Worm (Caenorhabditis elegans) whole organism, L1 larva: ENCODE measurements around the gene Y38H6C.9.

Source experiments
- C16A3.4 ChIP-seq: fragments of 150-350 bp; optimal IDR thresholded peaks from 2 replicates; lab custom pipeline; 2014; ENCODE audit warnings: missing biosample characterization, missing genetic modification characterization
- alr-1 ChIP-seq: fragments of 200-800 bp; sonication (Bioruptor generic); optimal IDR thresholded peaks from 2 replicates; lab custom pipeline; 2018; ENCODE audit warnings: borderline replicate concordance, mild to moderate bottlenecking, missing genetic modification characterization, missing compliant biosample characterization
- aly-2 ChIP-seq: fragments of 150-350 bp; optimal IDR thresholded peaks from 2 replicates; lab custom pipeline; 2014; ENCODE audit warnings: missing biosample characterization, missing genetic modification characterization
- ama-1 ChIP-seq: fragments of 150-350 bp; optimal IDR thresholded peaks from 2 replicates; lab custom pipeline; 2014
- ceh-8 ChIP-seq: fragments of 200-800 bp; sonication (Bioruptor generic); optimal IDR thresholded peaks from 2 replicates; lab custom pipeline; 2018; ENCODE audit warnings: mild to moderate bottlenecking, missing genetic modification characterization, moderate library complexity, missing compliant biosample characterization
- ceh-82 ChIP-seq, 3 experiments: fragments of 150-350 bp in 1 of 3; sonication (generic microtip) in 2 of 3; optimal IDR thresholded peaks; 2 replicates each; lab custom pipeline; 2014 to 2017; ENCODE audit warnings: missing biosample characterization in 3 of 3, missing genetic modification characterization in 3 of 3
- dsc-1 ChIP-seq: sonication (generic microtip); optimal IDR thresholded peaks from 2 replicates; lab custom pipeline; 2016; ENCODE audit warnings: mild to moderate bottlenecking, missing genetic modification characterization, missing compliant biosample characterization
- egl-27 ChIP-seq, 2 experiments: fragments of 150-350 bp in 1 of 2; sonication (generic microtip); optimal IDR thresholded peaks; 3 replicates each; lab custom pipeline; 2017 to 2018; ENCODE audit warnings: missing biosample characterization in 2 of 2, missing genetic modification characterization in 2 of 2, missing genetic modification reagents in 2 of 2
- elt-2 ChIP-seq: sonication (generic microtip); optimal IDR thresholded peaks from 2 replicates; lab custom pipeline; 2016; ENCODE audit warnings: missing genetic modification characterization, mild to moderate bottlenecking, inconsistent platforms, missing compliant biosample characterization, missing genetic modification reagents
- fkh-10 ChIP-seq: sonication (generic microtip); optimal IDR thresholded peaks from 2 replicates; lab custom pipeline; 2017; ENCODE audit warnings: missing biosample characterization, missing genetic modification reagents, missing genetic modification characterization
- fkh-4 ChIP-seq: sonication (generic microtip); optimal IDR thresholded peaks from 2 replicates; lab custom pipeline; 2016; ENCODE audit warnings: missing compliant biosample characterization, missing genetic modification characterization, borderline replicate concordance
- fos-1 ChIP-seq: fragments of 150-350 bp; optimal IDR thresholded peaks from 2 replicates; lab custom pipeline; 2014; ENCODE audit warnings: missing biosample characterization, missing genetic modification characterization
- grh-1 ChIP-seq: fragments of 200-800 bp; sonication (Bioruptor generic); IDR thresholded peaks from 2 replicates; pipeline ENCODE4 v1.3.6; 2022; ENCODE audit warnings: missing genetic modification reagents, missing genetic modification characterization, missing compliant biosample characterization
- hlh-4 ChIP-seq: sonication (generic microtip); optimal IDR thresholded peaks from 2 replicates; lab custom pipeline; 2016; ENCODE audit warnings: mild to moderate bottlenecking, missing genetic modification characterization, missing compliant biosample characterization
- jun-1 ChIP-seq: fragments of 150-350 bp; optimal IDR thresholded peaks from 2 replicates; lab custom pipeline; 2014; ENCODE audit warnings: missing biosample characterization, missing genetic modification reagents, missing genetic modification characterization
- lin-13 ChIP-seq: fragments of 150-350 bp; optimal IDR thresholded peaks from 2 replicates; lab custom pipeline; 2014; ENCODE audit warnings: missing biosample characterization, missing genetic modification reagents, missing genetic modification characterization
- lin-14 ChIP-seq: fragments of 200-800 bp; sonication (Bioruptor generic); optimal IDR thresholded peaks from 2 replicates; lab custom pipeline; 2018; ENCODE audit warnings: mild to moderate bottlenecking, missing genetic modification characterization, moderate library complexity, missing compliant biosample characterization
- lin-15B ChIP-seq: fragments of 150-350 bp; sonication (generic microtip); optimal IDR thresholded peaks from 3 replicates; lab custom pipeline; 2014; ENCODE audit warnings: missing biosample characterization, missing genetic modification characterization
- mdl-1 ChIP-seq, 2 experiments: fragments of 150-350 bp; optimal IDR thresholded peaks; 2 replicates each; lab custom pipeline; 2014 to 2017; ENCODE audit warnings: missing biosample characterization in 2 of 2, missing genetic modification characterization in 2 of 2, inconsistent platforms in 1 of 2
- nhr-12 ChIP-seq: sonication (generic microtip); optimal IDR thresholded peaks from 2 replicates; lab custom pipeline; 2017; ENCODE audit warnings: missing biosample characterization, missing genetic modification characterization
- nhr-19 ChIP-seq: fragments of 200-800 bp; sonication (Bioruptor generic); conservative IDR thresholded peaks from 2 replicates; pipeline ENCODE4 v1.3.6; 2022; ENCODE audit warnings: missing genetic modification characterization, missing compliant biosample characterization
- nhr-20 ChIP-seq: sonication (generic microtip); optimal IDR thresholded peaks from 2 replicates; lab custom pipeline; 2016; ENCODE audit warnings: mild to moderate bottlenecking, missing genetic modification characterization, missing compliant biosample characterization
- nhr-237 ChIP-seq: fragments of 150-350 bp; optimal IDR thresholded peaks from 2 replicates; lab custom pipeline; 2014; ENCODE audit warnings: missing biosample characterization, missing genetic modification characterization
- nhr-77 ChIP-seq: fragments of 150-350 bp; optimal IDR thresholded peaks from 2 replicates; lab custom pipeline; 2014; ENCODE audit warnings: missing biosample characterization, missing genetic modification characterization
- nhr-84 ChIP-seq: sonication (generic microtip); optimal IDR thresholded peaks from 2 replicates; lab custom pipeline; 2017; ENCODE audit warnings: missing biosample characterization, missing genetic modification characterization
- pax-3 ChIP-seq: fragments of 200-800 bp; sonication (Bioruptor generic); optimal IDR thresholded peaks from 2 replicates; lab custom pipeline; 2018; ENCODE audit warnings: mild to moderate bottlenecking, missing genetic modification characterization, moderate library complexity, missing compliant biosample characterization
- rnt-1 ChIP-seq: sonication (generic microtip); optimal IDR thresholded peaks from 2 replicates; lab custom pipeline; 2016; ENCODE audit warnings: mild to moderate bottlenecking, missing genetic modification characterization, moderate library complexity, missing compliant biosample characterization
- skn-1 ChIP-seq: fragments of 150-350 bp; optimal IDR thresholded peaks from 2 replicates; lab custom pipeline; 2014; ENCODE audit warnings: missing biosample characterization, missing genetic modification characterization
- snu-23 ChIP-seq: sonication (generic microtip); optimal IDR thresholded peaks from 2 replicates; lab custom pipeline; 2016; ENCODE audit warnings: missing genetic modification characterization, missing compliant biosample characterization
- sptf-1 ChIP-seq: fragments of 150-350 bp; optimal IDR thresholded peaks from 2 replicates; lab custom pipeline; 2014; ENCODE audit warnings: missing biosample characterization, missing genetic modification characterization
- sup-37 ChIP-seq: fragments of 200-800 bp; sonication (Bioruptor generic); optimal IDR thresholded peaks from 2 replicates; lab custom pipeline; 2018; ENCODE audit warnings: mild to moderate bottlenecking, missing genetic modification characterization, missing compliant biosample characterization
- swsn-7 ChIP-seq: sonication (generic microtip); optimal IDR thresholded peaks from 2 replicates; lab custom pipeline; 2016; ENCODE audit warnings: missing genetic modification characterization, missing compliant biosample characterization
- tbx-2 ChIP-seq: sonication (generic microtip); optimal IDR thresholded peaks from 2 replicates; lab custom pipeline; 2016; ENCODE audit warnings: missing genetic modification characterization, missing compliant biosample characterization
- tlp-1 ChIP-seq: fragments of 150-350 bp; optimal IDR thresholded peaks from 2 replicates; lab custom pipeline; 2014; ENCODE audit warnings: missing biosample characterization, missing genetic modification characterization
- zag-1 ChIP-seq: fragments of 150-350 bp; optimal IDR thresholded peaks from 2 replicates; lab custom pipeline; 2014; ENCODE audit warnings: missing biosample characterization, missing genetic modification characterization
- zip-4 ChIP-seq: fragments of 200-800 bp; sonication (Bioruptor generic); optimal IDR thresholded peaks from 2 replicates; lab custom pipeline; 2018; ENCODE audit warnings: mild to moderate bottlenecking, missing genetic modification characterization, moderate library complexity, missing compliant biosample characterization
- ztf-4 ChIP-seq: fragments of 150-350 bp; optimal IDR thresholded peaks from 2 replicates; lab custom pipeline; 2014; ENCODE audit warnings: missing biosample characterization, missing genetic modification characterization

Y38H6C.9 gene

DNA sequence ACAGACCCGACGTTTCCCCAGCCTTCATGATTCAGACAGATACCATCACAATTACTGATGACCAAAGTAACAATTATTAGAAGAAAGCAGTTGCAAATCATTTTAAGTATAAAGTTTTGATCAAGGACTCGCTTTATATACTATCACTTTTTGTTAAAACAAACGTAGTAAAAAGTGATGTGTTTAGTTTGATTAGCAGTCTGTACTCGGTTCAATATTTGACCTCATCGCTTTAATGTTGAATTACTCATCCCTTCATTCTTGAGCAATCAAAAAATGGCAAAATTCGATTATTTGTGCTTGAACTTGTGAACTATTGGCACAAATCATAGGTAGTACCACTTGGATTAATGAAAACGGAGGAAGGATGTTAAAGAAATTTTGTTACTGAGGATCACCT is 36.2 kb upstream of the Y38H6C.9 start, which contains the start of gene abf-4:
Gene abf-4 (minus strand): TSS at position 101 of the 400 bp plus-strand sequence.
- no peak for TF ChIP-seq ceh-8 (GFP tag; lab: Kevin White, UChicago)
- no peak for TF ChIP-seq tlp-1 (tag; lab: Kevin White, UChicago)
- TF ChIP-seq swsn-7 = no peak
- no peak for TF ChIP-seq pax-3
- no peak for TF ChIP-seq nhr-20 (tag; lab: Kevin White, UChicago)
- TF ChIP-seq nhr-84 (tag; lab: Kevin White, UChicago) = no peak
- TF ChIP-seq dsc-1 (tag; lab: Kevin White, UChicago) = no peak
- no peak for TF ChIP-seq nhr-237 (tag; lab: Kevin White, UChicago)
- no peak for TF ChIP-seq ztf-4

DNA sequence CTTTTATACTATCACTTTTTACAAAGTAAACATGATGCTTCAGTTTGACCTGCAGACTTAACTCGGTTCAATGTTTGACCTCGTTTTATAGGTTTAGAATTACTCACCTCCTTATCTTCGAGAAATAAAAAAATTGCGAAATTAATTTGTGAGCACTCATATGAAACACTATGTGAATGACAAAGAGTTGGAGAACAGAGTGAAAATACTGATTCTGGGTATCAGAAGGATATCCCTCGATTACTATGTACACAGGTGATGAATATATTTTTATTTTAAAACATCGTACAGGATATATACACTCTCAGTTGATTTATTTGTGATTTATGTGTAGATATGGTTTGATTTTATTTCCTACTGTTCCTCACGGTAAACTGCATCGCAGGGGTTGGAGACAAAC is 34.2 kb upstream of the Y38H6C.9 start, which contains the start of gene Y38H6C.23:
Gene Y38H6C.23 (minus strand): TSS at position 101 of the 400 bp plus-strand sequence.
- TF ChIP-seq grh-1 (no peak), pax-3 (no peak), nhr-77 (no peak), jun-1 (tag; lab: Kevin White, UChicago) (no peak), skn-1 (tag; lab: Kevin White, UChicago) (no peak), aly-2 (tag; lab: Kevin White, UChicago) (no peak), C16A3.4 (tag; lab: Kevin White, UChicago) (no peak), egl-27 (tag; optimal IDR thresholded peaks at IDR 0.05; lab: Kevin White, UChicago) (no peak), lin-14 (GFP tag; lab: Kevin White, UChicago) (no peak), sup-37 (no peak), swsn-7 (no peak)

- no peak for TF ChIP-seq grh-1
- TF ChIP-seq alr-1 (tag; lab: Kevin White, UChicago) = no peak
- peak; percentile 88 for TF ChIP-seq dsc-1 (tag; lab: Kevin White, UChicago)
- peak; percentile 76 for TF ChIP-seq fkh-4 (tag; lab: Kevin White, UChicago)
- TF ChIP-seq elt-2 (tag; lab: Kevin White, UChicago) = peak; percentile 8
These were observed 33.0 kb upstream of the Y38H6C.9 start, which contains the start of gene Y38H6C.21 for ce11 chrV:20555120-20555519. TSS of gene Y38H6C.21 (minus strand) at chrV:20555267.

ce11 chrV:20552971-20553370 is 30.9 kb upstream of the Y38H6C.9 start, which contains the start of gene vmo-1:
TSS of gene vmo-1 (minus strand) at chrV:20553071.
- no peak for TF ChIP-seq ceh-82 (tag; optimal IDR thresholded peaks at IDR 0.05; lab: Kevin White, UChicago)
- TF ChIP-seq rnt-1 (tag; lab: Kevin White, UChicago) = no peak
- no peak for TF ChIP-seq ama-1
- TF ChIP-seq elt-2 (tag; lab: Kevin White, UChicago) = no peak
- no peak for TF ChIP-seq sptf-1 (tag; lab: Kevin White, UChicago)
- TF ChIP-seq zip-4 = no peak

- TF ChIP-seq egl-27 (tag; optimal IDR thresholded peaks at IDR 0.05; lab: Kevin White, UChicago) (no peak), lin-15B (tag; lab: Kevin White, UChicago) (no peak), nhr-19 (GFP tag; lab: Robert Waterston, UW) (no peak), fkh-10 (GFP tag; lab: Kevin White, UChicago) (no peak), dsc-1 (tag; lab: Kevin White, UChicago) (no peak), ceh-8 (GFP tag; lab: Kevin White, UChicago) (no peak), skn-1 (tag; lab: Kevin White, UChicago) (no peak), nhr-12 (tag; lab: Kevin White, UChicago) (no peak), snu-23 (GFP tag; lab: Kevin White, UChicago) (no peak), swsn-7 (no peak), tbx-2 (tag; lab: Kevin White, UChicago) (no peak), nhr-84 (tag; lab: Kevin White, UChicago) (no peak), mdl-1 (tag; optimal IDR thresholded peaks at IDR 0.05; lab: Kevin White, UChicago) (no peak), zag-1 (tag; lab: Kevin White, UChicago) (no peak), hlh-4 (tag; lab: Kevin White, UChicago) (no peak), fos-1 (tag; lab: Kevin White, UChicago) (no peak), lin-13 (no peak), nhr-237 (tag; lab: Kevin White, UChicago) (no peak)
These were observed 29.0 kb upstream of the Y38H6C.9 start, which contains the start of gene Y38H6C.20 for ce11 chrV:20551096-20551495. TSS of gene Y38H6C.20 (minus strand) at chrV:20551196.
